Fruit fly (Drosophila melanogaster) whole organism, larva: ENCODE data around the gene CG31525.

Source experiments
- noc ChIP-seq: fragments of 200-800 bp; sonication (Bioruptor generic); optimal IDR thresholded peaks from 3 replicates; lab custom pipeline; 2019; ENCODE audit warnings: missing biosample characterization, mild to moderate bottlenecking, missing genetic modification characterization, moderate library complexity

The CG31525 gene

DNA sequence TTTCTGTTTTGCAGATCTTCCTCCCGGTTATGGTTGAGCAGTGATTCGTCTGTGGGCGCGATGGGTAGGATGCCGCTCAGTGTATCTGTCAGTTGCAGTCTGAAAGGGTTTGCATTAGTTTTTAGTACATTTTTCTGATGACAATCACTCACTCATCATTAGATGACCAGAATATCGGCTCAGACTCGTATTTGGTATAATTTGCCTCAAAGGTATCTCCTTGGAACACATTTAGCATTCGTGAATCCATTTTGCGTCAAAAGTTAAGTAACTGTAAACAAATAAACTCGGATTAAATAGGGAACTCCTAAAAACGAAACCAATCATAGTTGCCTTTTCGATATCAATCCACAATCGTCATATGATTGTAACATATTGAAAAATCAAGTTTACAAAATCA lies at the start of gene CG31525:
TSS of gene CG31525 (plus strand) at position 301 of the 400 bp plus-strand sequence.
- no peak for TF ChIP-seq noc

dm6 chr3R:4378363-4379354 lies 48.2 kb upstream of the CG31525 start, which contains the start of gene Sfxn1-3:
TSS of gene Sfxn1-3 (plus strand) at chr3R:4378600.
- peak; percentile 81 for TF ChIP-seq noc

DNA sequence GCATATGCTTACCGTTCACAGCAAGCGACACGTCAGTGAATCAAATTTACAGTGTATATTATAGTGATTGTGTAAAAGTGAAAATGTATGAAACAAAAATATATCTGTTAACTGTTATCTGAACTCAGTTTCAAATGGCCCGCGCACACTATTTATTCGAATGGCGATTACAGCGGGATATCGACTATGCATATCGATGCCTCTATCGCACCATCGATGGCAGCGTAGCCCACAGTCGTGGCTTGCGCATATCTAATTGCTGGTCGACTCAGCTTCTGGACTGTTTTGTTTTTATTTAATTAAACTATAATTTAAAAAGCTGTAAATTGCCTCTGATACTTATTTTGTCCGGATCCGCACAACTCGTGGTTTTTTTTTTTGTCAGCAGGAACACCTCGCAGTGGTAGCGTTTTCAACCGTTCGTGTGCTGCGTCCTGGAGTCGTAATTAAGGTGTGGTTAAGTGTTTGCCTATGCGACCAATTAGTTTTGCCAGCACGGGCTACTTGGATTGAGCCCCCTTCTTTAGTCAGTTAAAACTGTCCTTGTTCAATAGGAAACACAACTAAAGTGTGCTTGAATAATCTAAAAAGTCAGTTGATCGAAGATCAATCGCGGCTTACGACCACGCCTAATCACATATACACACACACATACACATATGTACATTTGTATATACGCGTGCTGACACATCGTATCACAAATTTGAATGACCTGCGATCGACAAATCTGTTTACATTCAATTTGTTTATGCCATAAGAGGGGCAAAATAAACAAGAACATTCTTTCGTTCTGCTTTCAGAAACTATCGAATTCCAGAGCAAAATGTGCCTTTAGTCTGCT lies 45.5 kb upstream of the CG31525 start, which contains the start of gene Cont:
TSS of gene Cont (plus strand) at position 228 of the 841 bp plus-strand sequence.
- TF ChIP-seq noc: no peak

- TF ChIP-seq noc: no peak
Observed at dm6 chr3R:4382165-4382564, 44.7 kb upstream of the CG31525 start.

dm6 chr3R:4387490-4387889 lies 39.3 kb upstream of the CG31525 start, which contains the start of gene tub:
TSS of gene tub (plus strand) at chr3R:4387742.
- peak; percentile 31 for TF ChIP-seq noc

dm6 chr3R:4390133-4390532 lies 36.7 kb upstream of the CG31525 start, which contains the start of gene CG14646:
TSS of gene CG14646 (plus strand) at chr3R:4390366.
- TF ChIP-seq noc: no peak

dm6 chr3R:4394117-4394516 lies 32.7 kb upstream of the CG31525 start, which contains the start of gene CG34112:
TSS of gene CG34112 (minus strand) at chr3R:4394259.
- TF ChIP-seq noc: no peak

DNA sequence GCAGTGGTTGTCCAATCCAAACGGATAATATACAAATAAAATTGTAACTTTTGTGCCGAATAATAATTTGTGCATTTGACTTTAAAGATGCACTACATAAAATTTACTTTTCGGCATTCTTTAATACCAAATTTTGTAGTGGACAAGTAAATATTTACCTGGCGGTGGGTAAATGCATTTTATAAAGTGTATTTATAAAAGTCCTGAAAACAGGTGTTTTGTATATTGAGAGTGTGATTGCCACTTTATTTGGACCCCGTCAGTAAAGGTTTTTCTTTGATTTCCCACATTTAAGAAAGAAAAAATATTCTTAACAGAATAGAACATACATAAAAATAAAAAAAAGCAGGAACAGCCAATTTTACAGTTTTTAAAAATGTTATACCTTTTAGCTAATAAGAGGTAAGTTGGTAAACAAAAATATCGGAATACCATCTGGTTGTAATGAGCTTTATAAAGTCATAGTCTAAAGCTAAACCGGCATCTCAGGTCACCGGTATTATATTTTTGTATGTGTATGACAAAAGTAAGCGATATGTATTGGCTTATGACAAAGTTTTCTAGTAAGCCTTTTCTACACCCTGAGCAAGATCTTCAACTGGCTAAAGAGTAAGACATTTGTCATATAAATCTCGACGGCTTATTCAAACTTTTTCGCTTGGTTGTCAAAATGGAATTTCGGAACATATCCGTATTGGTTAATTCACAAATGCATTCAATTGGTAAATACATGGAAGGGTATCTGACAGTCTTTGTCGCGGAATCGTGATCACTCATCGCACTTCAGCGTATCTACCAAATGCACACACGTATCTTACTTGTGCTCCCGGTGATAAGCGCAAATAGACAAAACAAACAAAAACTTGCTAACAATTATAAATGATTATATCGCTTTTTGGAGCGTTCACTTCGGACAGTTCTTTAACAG lies 31.9 kb upstream of the CG31525 start:
- peak; percentile 96 for TF ChIP-seq noc

dm6 chr3R:4397403-4398079 lies 29.3 kb upstream of the CG31525 start, which contains the start of gene CG9855:
TSS of gene CG9855 (minus strand) at chr3R:4397875.
- no peak for TF ChIP-seq noc

DNA sequence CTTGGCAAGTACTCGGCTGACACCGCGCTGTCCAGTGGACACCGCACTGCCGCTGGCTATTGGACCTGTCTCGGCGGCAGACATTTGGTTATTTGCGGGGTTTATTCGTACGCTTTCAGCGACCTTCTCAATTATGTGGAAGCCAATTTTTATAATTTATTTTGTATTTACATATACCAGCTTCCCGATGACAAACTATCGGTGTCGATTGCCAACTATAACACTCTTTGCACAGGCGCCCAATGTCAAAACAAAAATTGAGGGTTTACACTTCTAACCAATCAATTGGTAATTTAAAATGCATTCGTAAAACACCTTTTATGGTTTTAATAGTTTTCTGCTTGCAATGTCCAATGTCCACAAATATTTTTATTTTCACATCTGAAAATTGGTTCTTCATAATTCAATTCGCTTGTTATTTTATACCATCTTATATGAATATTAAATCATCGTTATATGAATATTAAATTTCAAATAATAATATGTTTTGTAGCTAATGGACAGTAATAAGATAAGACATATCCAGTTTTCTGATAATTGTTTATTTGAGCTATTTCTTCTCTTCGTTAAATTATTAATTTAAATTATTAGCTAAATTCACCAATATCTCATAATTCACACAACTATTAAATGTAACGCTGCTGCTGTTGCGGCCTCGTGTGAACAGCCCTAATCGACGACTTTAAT lies 26.9 kb upstream of the CG31525 start:
- no peak for TF ChIP-seq noc

DNA sequence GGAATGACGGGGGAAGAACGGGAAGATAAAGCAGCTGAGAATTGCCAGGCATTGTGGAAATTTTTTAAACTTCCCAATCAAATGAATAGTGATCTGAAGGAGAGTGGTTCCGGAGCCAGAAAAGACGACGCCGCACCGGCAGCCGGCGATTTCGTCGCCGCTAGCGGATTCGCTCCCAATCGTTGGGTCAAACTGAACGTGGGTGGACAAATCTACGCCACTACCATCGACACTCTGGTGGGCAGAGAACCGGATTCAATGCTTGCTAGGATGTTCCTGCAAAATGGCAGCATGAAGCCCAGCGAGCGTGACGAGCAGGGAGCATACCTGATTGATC lies 26.4 kb upstream of the CG31525 start, which contains the start of gene CG14647:
TSS of gene CG14647 (plus strand) at position 14 of the 337 bp plus-strand sequence.
- no peak for TF ChIP-seq noc

dm6 chr3R:4401977-4402589 lies 24.7 kb upstream of the CG31525 start, which contains the start of gene CG9853:
TSS of gene CG9853 (minus strand) at chr3R:4402027.
- TF ChIP-seq noc: no peak

dm6 chr3R:4402884-4403705 lies 23.7 kb upstream of the CG31525 start, which contains the start of gene lost:
TSS of gene lost (plus strand) at chr3R:4403076.
- TF ChIP-seq noc: no peak
